Fruit fly (Drosophila melanogaster) whole organism, embryonic: ENCODE data around the gene CG8097.

Experiments
- CG1792 ChIP-seq: fragments of 200-800 bp; sonication (Bioruptor generic); optimal IDR thresholded peaks from 2 replicates; lab custom pipeline; 2016; ENCODE audit warnings: missing biosample characterization, missing genetic modification characterization
- CG8478 ChIP-seq: fragments of >200 bp; optimal IDR thresholded peaks from 2 replicates; lab custom pipeline; 2018
- Chrac-16 ChIP-seq: fragments of 200-800 bp; sonication (Bioruptor generic); optimal IDR thresholded peaks from 3 replicates; lab custom pipeline; 2016; ENCODE audit warnings: missing biosample characterization, missing genetic modification characterization
- Lpt ChIP-seq: fragments of >200 bp; optimal IDR thresholded peaks from 2 replicates; lab custom pipeline; 2018; ENCODE audit warnings: missing biosample characterization, missing genetic modification characterization
- ato ChIP-seq: fragments of 200-800 bp; sonication (Bioruptor generic); IDR thresholded peaks from 2 replicates; pipeline ENCODE4 v1.3.6; 2022; ENCODE audit warnings: missing biosample characterization, missing genetic modification characterization; ENCODE audit not compliant: partially characterized antibody
- mirr ChIP-seq: fragments of 200-800 bp; sonication (Bioruptor generic); optimal IDR thresholded peaks from 3 replicates; lab custom pipeline; 2018; ENCODE audit warnings: missing biosample characterization, mild to moderate bottlenecking, missing genetic modification characterization
- schlank ChIP-seq: fragments of 200-800 bp; sonication (Bioruptor generic); optimal IDR thresholded peaks from 2 replicates; lab custom pipeline; 2018; ENCODE audit warnings: missing biosample characterization, mild to moderate bottlenecking, missing genetic modification characterization

DNA sequence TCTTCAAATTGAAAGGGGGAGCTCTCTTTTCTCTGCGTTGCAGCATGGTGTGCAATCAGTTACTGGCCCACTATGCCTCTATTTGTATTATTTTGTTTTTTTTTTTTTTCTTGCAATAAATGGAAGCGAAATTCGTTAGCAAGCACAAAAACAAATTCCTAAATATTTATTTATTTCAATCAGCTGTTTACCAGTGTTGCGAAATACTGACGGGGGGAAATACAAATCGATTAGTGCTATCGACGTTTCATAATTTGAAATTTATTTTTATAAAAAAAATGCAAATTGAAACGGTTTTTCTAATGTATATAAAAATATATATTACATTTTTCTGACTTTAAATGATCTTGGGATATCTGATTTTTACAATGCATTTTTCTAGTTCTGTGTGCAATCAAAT, 11.0 kb upstream of the CG8097 start, which contains the start of gene CG15643:
- TF ChIP-seq CG8478 (no peak), Lpt (GFP tag; lab: Kevin White, UChicago) (no peak), ato (GFP tag; lab: Robert Waterston, UW) (no peak), schlank (no peak), mirr (GFP tag; lab: Kevin White, UChicago) (no peak), CG1792 (GFP tag; lab: Kevin White, UChicago) (no peak), Chrac-16 (GFP tag; lab: Kevin White, UChicago) (no peak)
